Worm (Caenorhabditis elegans) whole organism, young adult: Measurements from ENCODE around the gene Y9C9A.5.

ENCODE experiments used
- B0019.2 ChIP-seq: fragments of 200-800 bp; sonication (Bioruptor generic); conservative IDR thresholded peaks from 2 replicates; pipeline ENCODE4 v1.3.6; 2022; ENCODE audit warnings: missing genetic modification reagents, missing genetic modification characterization, missing compliant biosample characterization
- C06A6.2 ChIP-seq: fragments of 200-800 bp; sonication (Bioruptor generic); conservative IDR thresholded peaks from 2 replicates; pipeline ENCODE4 v1.3.6; 2022; ENCODE audit warnings: missing genetic modification characterization, missing compliant biosample characterization
- D2030.7 ChIP-seq: fragments of 200-800 bp; sonication (Bioruptor generic); IDR thresholded peaks from 2 replicates; pipeline ENCODE4 v1.3.6; 2022; ENCODE audit warnings: missing genetic modification reagents, missing genetic modification characterization, missing compliant biosample characterization
- F52B5.7 ChIP-seq: sonication (generic microtip); optimal IDR thresholded peaks from 2 replicates; lab custom pipeline; 2016; ENCODE audit warnings: mild to moderate bottlenecking, missing genetic modification characterization, missing compliant biosample characterization
- T07F8.4 ChIP-seq: sonication (generic microtip); optimal IDR thresholded peaks from 2 replicates; lab custom pipeline; 2016; ENCODE audit warnings: mild to moderate bottlenecking, missing genetic modification characterization, moderate library complexity, missing compliant biosample characterization
- Y67H2A.10 ChIP-seq: fragments of 200-800 bp; sonication (Bioruptor generic); conservative IDR thresholded peaks from 2 replicates; pipeline ENCODE4 v1.3.6; 2022; ENCODE audit warnings: missing genetic modification reagents, missing genetic modification characterization, missing compliant biosample characterization
- Y79H2A.3 ChIP-seq: fragments of 200-800 bp; sonication (Bioruptor generic); conservative IDR thresholded peaks from 2 replicates; pipeline ENCODE4 v1.3.6; 2022; ENCODE audit warnings: missing genetic modification reagents, missing genetic modification characterization, missing compliant biosample characterization
- ZK185.1 ChIP-seq: sonication (generic microtip); optimal IDR thresholded peaks from 2 replicates; lab custom pipeline; 2016; ENCODE audit warnings: mild to moderate bottlenecking, missing genetic modification characterization, missing compliant biosample characterization; ENCODE audit not compliant: poor library complexity, severe bottlenecking
- ama-1 ChIP-seq, 3 experiments: fragments of 150-350 bp in 1 of 3; sonication (generic microtip) in 2 of 3; optimal IDR thresholded peaks; 2 replicates each; lab custom pipeline; 2014 to 2018; ENCODE audit warnings: missing biosample characterization in 2 of 3, missing genetic modification characterization in 2 of 3, missing genetic modification reagents in 2 of 3
- aptf-3 ChIP-seq: fragments of 200-800 bp; sonication (Bioruptor generic); IDR thresholded peaks from 2 replicates; pipeline ENCODE4 v1.3.6; 2022; ENCODE audit warnings: missing genetic modification characterization, missing compliant biosample characterization
- athp-1 ChIP-seq: sonication (generic microtip); optimal IDR thresholded peaks from 2 replicates; lab custom pipeline; 2017; ENCODE audit warnings: mild to moderate bottlenecking, missing genetic modification characterization, missing compliant biosample characterization
- attf-5 ChIP-seq: fragments of 200-800 bp; sonication (Bioruptor generic); optimal IDR thresholded peaks from 2 replicates; lab custom pipeline; 2018; ENCODE audit warnings: mild to moderate bottlenecking, missing genetic modification characterization, missing compliant biosample characterization
- cebp-1 ChIP-seq, 2 experiments: fragments of 200-800 bp in 1 of 2; sonication (Bioruptor generic) in 1 of 2; sonication (generic microtip) in 1 of 2; IDR thresholded peaks in 1 of 2; optimal IDR thresholded peaks in 1 of 2; 2 replicates each; pipeline versions ENCODE4 v1.3.6 to Lab custom; 2017 to 2022; ENCODE audit warnings: missing compliant biosample characterization in 2 of 2, missing genetic modification characterization in 2 of 2, mild to moderate bottlenecking in 1 of 2, missing genetic modification reagents in 1 of 2, moderate library complexity in 1 of 2
- ceh-79 ChIP-seq: sonication (generic microtip); optimal IDR thresholded peaks from 2 replicates; lab custom pipeline; 2017; ENCODE audit warnings: mild to moderate bottlenecking, missing genetic modification characterization, missing compliant biosample characterization
- ceh-91 ChIP-seq: fragments of 200-800 bp; sonication (Bioruptor generic); IDR thresholded peaks from 2 replicates; pipeline ENCODE4 v1.3.6; 2022; ENCODE audit warnings: missing genetic modification reagents, missing genetic modification characterization, missing compliant biosample characterization
- chd-7 ChIP-seq: sonication (generic microtip); optimal IDR thresholded peaks from 2 replicates; lab custom pipeline; 2016; ENCODE audit warnings: mild to moderate bottlenecking, missing genetic modification characterization, moderate library complexity, missing compliant biosample characterization
- die-1 ChIP-seq: sonication (generic microtip); optimal IDR thresholded peaks from 2 replicates; lab custom pipeline; 2016; ENCODE audit warnings: missing genotype, mild to moderate bottlenecking, missing genetic modification characterization, missing compliant biosample characterization
- egrh-3 ChIP-seq: fragments of 200-800 bp; sonication (Bioruptor generic); IDR thresholded peaks from 2 replicates; pipeline ENCODE4 v1.3.6; 2022; ENCODE audit warnings: missing genetic modification reagents, missing genetic modification characterization, missing compliant biosample characterization
- fkh-3 ChIP-seq: sonication (generic microtip); optimal IDR thresholded peaks from 2 replicates; lab custom pipeline; 2016; ENCODE audit warnings: mild to moderate bottlenecking, missing genetic modification characterization, missing compliant biosample characterization
- him-1 ChIP-seq: sonication (generic microtip); optimal IDR thresholded peaks from 2 replicates; lab custom pipeline; 2016; ENCODE audit warnings: missing genotype, missing genetic modification reagents, missing genetic modification characterization, missing compliant biosample characterization
- lin-26 ChIP-seq: fragments of 200-800 bp; sonication (Bioruptor generic); IDR thresholded peaks from 2 replicates; pipeline ENCODE4 v1.3.6; 2022; ENCODE audit warnings: missing genetic modification reagents, missing genetic modification characterization, missing compliant biosample characterization
- lin-35 ChIP-seq, 3 experiments: fragments of 150-350 bp in 2 of 3; sonication (generic microtip) in 1 of 3; optimal IDR thresholded peaks; 2 replicates each; lab custom pipeline; 2014 to 2018; ENCODE audit warnings: missing biosample characterization in 3 of 3, missing genetic modification characterization in 3 of 3, missing genetic modification reagents in 3 of 3
- lsy-27 ChIP-seq: sonication (generic microtip); optimal IDR thresholded peaks from 2 replicates; lab custom pipeline; 2017; ENCODE audit warnings: missing genetic modification characterization, mild to moderate bottlenecking, missing compliant biosample characterization, antibody characterized with exemption, missing genotype, borderline replicate concordance; ENCODE audit not compliant: insufficient read depth
- madf-3 ChIP-seq: fragments of 200-800 bp; sonication (Bioruptor generic); IDR thresholded peaks from 2 replicates; pipeline ENCODE4 v1.3.6; 2022; ENCODE audit warnings: missing genetic modification reagents, missing genetic modification characterization, missing compliant biosample characterization
- madf-6 ChIP-seq: fragments of 200-800 bp; sonication (Bioruptor generic); IDR thresholded peaks from 2 replicates; pipeline ENCODE4 v1.3.6; 2022; ENCODE audit warnings: missing genetic modification reagents, missing genetic modification characterization, missing compliant biosample characterization
- mes-4 ChIP-seq: sonication (generic microtip); optimal IDR thresholded peaks from 2 replicates; lab custom pipeline; 2016; ENCODE audit warnings: missing genotype, missing genetic modification characterization, missing compliant biosample characterization
- nhr-120 ChIP-seq: fragments of 200-800 bp; sonication (Bioruptor generic); IDR thresholded peaks from 2 replicates; pipeline ENCODE4 v1.3.6; 2022; ENCODE audit warnings: missing genetic modification characterization, missing compliant biosample characterization
- nhr-179 ChIP-seq: sonication (generic microtip); optimal IDR thresholded peaks from 2 replicates; lab custom pipeline; 2016; ENCODE audit warnings: mild to moderate bottlenecking, missing genetic modification characterization, missing compliant biosample characterization
- nhr-80 ChIP-seq: sonication (generic microtip); optimal IDR thresholded peaks from 2 replicates; lab custom pipeline; 2016; ENCODE audit warnings: missing genetic modification characterization, missing compliant biosample characterization
- nhr-90 ChIP-seq: sonication (generic microtip); optimal IDR thresholded peaks from 2 replicates; lab custom pipeline; 2016; ENCODE audit warnings: missing genotype, mild to moderate bottlenecking, missing genetic modification characterization, missing compliant biosample characterization
- pha-4 ChIP-seq: fragments of 150-350 bp; sonication (generic microtip); optimal IDR thresholded peaks from 2 replicates; lab custom pipeline; 2014; ENCODE audit warnings: missing biosample characterization, missing genetic modification reagents, missing genetic modification characterization
- rcor-1 ChIP-seq: fragments of 200-800 bp; sonication (Bioruptor generic); IDR thresholded peaks from 2 replicates; pipeline ENCODE4 v1.3.6; 2022; ENCODE audit warnings: missing genetic modification reagents, missing genetic modification characterization, missing compliant biosample characterization
- repo-1 ChIP-seq: sonication (generic microtip); optimal IDR thresholded peaks from 2 replicates; lab custom pipeline; 2017; ENCODE audit warnings: mild to moderate bottlenecking, missing genetic modification characterization, missing compliant biosample characterization
- rpc-1 ChIP-seq, 2 experiments: fragments of 150-350 bp in 1 of 2; sonication (generic microtip) in 1 of 2; optimal IDR thresholded peaks; 2 replicates each; lab custom pipeline; 2014 to 2018; ENCODE audit warnings: missing biosample characterization in 1 of 2, missing genetic modification characterization in 1 of 2, missing genetic modification reagents in 1 of 2, missing genotype in 1 of 2
- sdz-38 ChIP-seq: sonication (generic microtip); optimal IDR thresholded peaks from 2 replicates; lab custom pipeline; 2016; ENCODE audit warnings: missing genotype, missing genetic modification characterization, missing compliant biosample characterization
- sea-2 ChIP-seq: fragments of 200-800 bp; sonication (Bioruptor generic); IDR thresholded peaks from 2 replicates; pipeline ENCODE4 v1.3.6; 2022; ENCODE audit warnings: missing genetic modification characterization, missing compliant biosample characterization
- sptf-2 ChIP-seq: fragments of 200-800 bp; sonication (Bioruptor generic); optimal IDR thresholded peaks from 2 replicates; lab custom pipeline; 2018; ENCODE audit warnings: mild to moderate bottlenecking, missing genetic modification characterization, missing compliant biosample characterization
- tbp1 ChIP-seq: fragments of 200-800 bp; sonication (Bioruptor generic); optimal IDR thresholded peaks from 2 replicates; lab custom pipeline; 2018; ENCODE audit warnings: mild to moderate bottlenecking, missing genetic modification characterization, missing compliant biosample characterization
- unc-130 ChIP-seq: sonication (generic microtip); optimal IDR thresholded peaks from 2 replicates; lab custom pipeline; 2016; ENCODE audit warnings: missing genetic modification reagents, missing genetic modification characterization, missing compliant biosample characterization
- ztf-22 ChIP-seq: fragments of 200-800 bp; sonication (Bioruptor generic); optimal IDR thresholded peaks from 2 replicates; lab custom pipeline; 2018; ENCODE audit warnings: mild to moderate bottlenecking, missing genetic modification characterization, moderate library complexity, missing compliant biosample characterization
- ztf-25 ChIP-seq: fragments of 200-800 bp; sonication (Bioruptor generic); IDR thresholded peaks from 2 replicates; pipeline ENCODE4 v1.3.6; 2022; ENCODE audit warnings: missing genetic modification reagents, missing genetic modification characterization, missing compliant biosample characterization
- ztf-26 ChIP-seq: sonication (generic microtip); optimal IDR thresholded peaks from 2 replicates; lab custom pipeline; 2017; ENCODE audit warnings: missing genetic modification characterization, missing compliant biosample characterization
- ztf-28 ChIP-seq: fragments of 200-800 bp; sonication (Bioruptor generic); IDR thresholded peaks from 2 replicates; pipeline ENCODE4 v1.3.6; 2022; ENCODE audit warnings: missing genetic modification reagents, missing genetic modification characterization, missing compliant biosample characterization

Y9C9A.5 gene

ce11 chrIV:4905645-4906135 is 36.1 kb upstream of the Y9C9A.5 start, which contains the start of gene T08B6.4:
Gene T08B6.4 (plus strand): TSS chrIV:4905695.
- TF ChIP-seq rcor-1 (GFP tag; lab: Robert Waterston, UW) = no peak
- TF ChIP-seq lin-35 (GFP tag; optimal IDR thresholded peaks at IDR 0.05; lab: Kevin White, UChicago) = no peak
- TF ChIP-seq madf-3 (GFP tag; lab: Robert Waterston, UW) = no peak
- no peak for TF ChIP-seq madf-6 (GFP tag; lab: Robert Waterston, UW)
- no peak for TF ChIP-seq ama-1 (optimal IDR thresholded peaks at IDR 0.05; lab: Kevin White, UChicago)
- no peak for TF ChIP-seq ama-1 (GFP tag; optimal IDR thresholded peaks at IDR 0.05; lab: Kevin White, UChicago)
- no peak for TF ChIP-seq ZK185.1
- no peak for TF ChIP-seq ceh-79 (tag; lab: Kevin White, UChicago)
- TF ChIP-seq mes-4 (tag; lab: Kevin White, UChicago) = no peak
- TF ChIP-seq Y67H2A.10 (GFP tag; lab: Robert Waterston, UW) = no peak
- TF ChIP-seq, all 124 proteins: peak for 0

ce11 chrIV:4909039-4909438 is 32.7 kb upstream of the Y9C9A.5 start, which contains the start of gene str-159:
Gene str-159 (plus strand): TSS chrIV:4909339.
- TF ChIP-seq tbp1 (GFP tag; lab: Kevin White, UChicago) (no peak), repo-1 (tag; lab: Kevin White, UChicago) (no peak), unc-130 (GFP tag; lab: Kevin White, UChicago) (no peak), pha-4 (tag; lab: Kevin White, UChicago) (no peak), aptf-3 (GFP tag; lab: Robert Waterston, UW) (no peak), ztf-26 (tag; lab: Kevin White, UChicago) (no peak), sdz-38 (tag; lab: Kevin White, UChicago) (no peak), sptf-2 (no peak), D2030.7 (GFP tag; lab: Robert Waterston, UW) (no peak), nhr-90 (tag; lab: Kevin White, UChicago) (no peak)
- TF ChIP-seq, all 124 proteins: peak for 0

ce11 chrIV:4913090-4913489 is 28.7 kb upstream of the Y9C9A.5 start, which contains the start of gene str-156:
Gene str-156 (plus strand): TSS chrIV:4913390.
- TF ChIP-seq F52B5.7 (no peak), B0019.2 (GFP tag; lab: Robert Waterston, UW) (no peak), die-1 (no peak), attf-5 (no peak), aptf-3 (GFP tag; lab: Robert Waterston, UW) (no peak), ztf-22 (no peak), him-1 (tag; lab: Kevin White, UChicago) (no peak), mes-4 (tag; lab: Kevin White, UChicago) (no peak), chd-7 (tag; lab: Kevin White, UChicago) (no peak), fkh-3 (no peak), tbp1 (GFP tag; lab: Kevin White, UChicago) (no peak), ceh-91 (GFP tag; lab: Robert Waterston, UW) (no peak), D2030.7 (GFP tag; lab: Robert Waterston, UW) (no peak), nhr-80 (tag; lab: Kevin White, UChicago) (no peak), ztf-28 (GFP tag; lab: Robert Waterston, UW) (no peak), egrh-3 (GFP tag; lab: Robert Waterston, UW) (no peak), nhr-120 (GFP tag; lab: Robert Waterston, UW) (no peak), Y79H2A.3 (no peak), ztf-25 (GFP tag; lab: Robert Waterston, UW) (no peak)
- TF ChIP-seq, all 124 proteins: peak for 0

- TF ChIP-seq lsy-27 (no peak), sea-2 (GFP tag; lab: Robert Waterston, UW) (no peak), cebp-1 (GFP tag; IDR thresholded peaks at IDR 0.05; lab: Robert Waterston, UW) (no peak), cebp-1 (tag; optimal IDR thresholded peaks at IDR 0.05; lab: Kevin White, UChicago) (no peak), C06A6.2 (GFP tag; lab: Robert Waterston, UW) (no peak), mes-4 (tag; lab: Kevin White, UChicago) (no peak), lin-26 (GFP tag; lab: Robert Waterston, UW) (no peak), rpc-1 (optimal IDR thresholded peaks at IDR 0.05; lab: Kevin White, UChicago) (no peak), rpc-1 (tag; optimal IDR thresholded peaks at IDR 0.05; lab: Kevin White, UChicago) (no peak), die-1 (no peak), athp-1 (tag; lab: Kevin White, UChicago) (no peak), T07F8.4 (tag; lab: Kevin White, UChicago) (no peak), nhr-179 (tag; lab: Kevin White, UChicago) (no peak)
- TF ChIP-seq, all 124 proteins: peak for 0
These were observed 26.1 kb upstream of the Y9C9A.5 start, which contains the start of gene str-155 for ce11 chrIV:4915689-4916088. Gene str-155 (plus strand): TSS chrIV:4915989.
